Worm (Caenorhabditis elegans) whole organism, L1 larva: ENCODE measurements around the gene cah-3.

Experiments used
- aha-1 ChIP-seq: fragments of 150-350 bp; optimal IDR thresholded peaks from 2 replicates; lab custom pipeline; 2014; ENCODE audit warnings: missing biosample characterization, missing genetic modification characterization
- hpl-2 ChIP-seq: fragments of 150-350 bp; optimal IDR thresholded peaks from 2 replicates; lab custom pipeline; 2014; ENCODE audit warnings: missing biosample characterization, missing genetic modification reagents, missing genetic modification characterization
- lin-39 ChIP-seq: fragments of 150-350 bp; optimal IDR thresholded peaks from 2 replicates; lab custom pipeline; 2014; ENCODE audit warnings: missing biosample characterization, missing genetic modification reagents, missing genetic modification characterization
- nhr-12 ChIP-seq: sonication (generic microtip); optimal IDR thresholded peaks from 2 replicates; lab custom pipeline; 2017; ENCODE audit warnings: missing biosample characterization, missing genetic modification characterization
- nhr-77 ChIP-seq: fragments of 150-350 bp; optimal IDR thresholded peaks from 2 replicates; lab custom pipeline; 2014; ENCODE audit warnings: missing biosample characterization, missing genetic modification characterization
- pqm-1 ChIP-seq: sonication (generic microtip); optimal IDR thresholded peaks from 3 replicates; lab custom pipeline; 2017; ENCODE audit warnings: missing biosample characterization, missing genetic modification characterization

- TF ChIP-seq nhr-12 (no peak), lin-39 (no peak), pqm-1 (tag; lab: Kevin White, UChicago) (no peak), nhr-77 (tag; lab: Kevin White, UChicago) (no peak), aha-1 (tag; lab: Kevin White, UChicago) (no peak), hpl-2 (GFP tag; lab: Kevin White, UChicago) (no peak)
Observed at ce11 chrX:16440949-16441348, 46.3 kb upstream of the cah-3 start.
